Fruit fly (Drosophila melanogaster) whole organism, wandering third instar larva: ENCODE measurements around the gene SA2.
A peak's percentile ranks its signal among the peaks of the same experiment; 100 is the strongest.

Source experiments
- Abd-B ChIP-seq: fragments of >200 bp; optimal IDR thresholded peaks from 2 replicates; lab custom pipeline; 2017; ENCODE audit warnings: missing biosample characterization, missing genetic modification characterization
- CG32264 ChIP-seq: fragments of 200-800 bp; sonication (Bioruptor generic); optimal IDR thresholded peaks from 2 replicates; lab custom pipeline; 2016; ENCODE audit warnings: missing biosample characterization, missing genetic modification characterization
- CG9705 ChIP-seq: fragments of 200-800 bp; sonication (Bioruptor generic); optimal IDR thresholded peaks from 2 replicates; lab custom pipeline; 2018; ENCODE audit warnings: missing biosample characterization, mild to moderate bottlenecking, missing genetic modification characterization
- CrebA ChIP-seq: fragments of 200-800 bp; sonication (Bioruptor generic); optimal IDR thresholded peaks from 2 replicates; lab custom pipeline; 2016; ENCODE audit warnings: missing biosample characterization, mild to moderate bottlenecking, missing genetic modification characterization, borderline replicate concordance
- Dif ChIP-seq: fragments of 200-275, 200-300 bp; sonication (Bioruptor generic); optimal IDR thresholded peaks from 2 replicates; lab custom pipeline; 2018; ENCODE audit warnings: missing biosample characterization, missing genetic modification characterization; ENCODE audit not compliant: partially characterized antibody
- GATAd ChIP-seq: sonication (Bioruptor generic); optimal IDR thresholded peaks from 2 replicates; lab custom pipeline; 2016; ENCODE audit warnings: missing biosample characterization, missing genetic modification characterization
- HLH106 ChIP-seq: fragments of 200-800 bp; optimal IDR thresholded peaks from 3 replicates; lab custom pipeline; 2019; ENCODE audit warnings: missing biosample characterization, mild to moderate bottlenecking, missing genetic modification characterization, moderate library complexity
- Hnf4 ChIP-seq: fragments of 200-800 bp; sonication (Bioruptor generic); optimal IDR thresholded peaks from 2 replicates; lab custom pipeline; 2016; ENCODE audit warnings: missing biosample characterization, mild to moderate bottlenecking, missing genetic modification characterization
- Hr78 ChIP-seq: fragments of >200 bp; optimal IDR thresholded peaks from 2 replicates; lab custom pipeline; 2017; ENCODE audit warnings: missing biosample characterization, missing genetic modification characterization
- Hr83 ChIP-seq: fragments of 200-300 bp; sonication (Bioruptor generic); optimal IDR thresholded peaks from 2 replicates; lab custom pipeline; 2016; ENCODE audit warnings: missing biosample characterization, mild to moderate bottlenecking, missing genetic modification characterization, moderate library complexity; ENCODE audit not compliant: poor library complexity, severe bottlenecking
- Jra ChIP-seq: sonication (Bioruptor generic); optimal IDR thresholded peaks from 2 replicates; lab custom pipeline; 2016; ENCODE audit warnings: missing biosample characterization, missing genetic modification characterization
- Mio ChIP-seq: sonication (Bioruptor generic); optimal IDR thresholded peaks from 2 replicates; lab custom pipeline; 2016; ENCODE audit warnings: missing biosample characterization, missing genetic modification characterization
- Myc ChIP-seq: fragments of >200 bp; optimal IDR thresholded peaks from 2 replicates; lab custom pipeline; 2017
- N ChIP-seq: fragments of >200 bp; optimal IDR thresholded peaks from 2 replicates; lab custom pipeline; 2018; ENCODE audit warnings: missing biosample characterization, missing external identifiers, missing genetic modification characterization
- Rel ChIP-seq, 2 experiments: fragments of 200-800 bp; sonication (Bioruptor generic) in 1 of 2; optimal IDR thresholded peaks; 2 replicates in 1 of 2; 3 replicates in 1 of 2; lab custom pipeline; 2016 to 2019; ENCODE audit warnings: mild to moderate bottlenecking in 2 of 2, missing biosample characterization in 2 of 2, missing genetic modification characterization in 2 of 2, moderate library complexity in 1 of 2
- Sp1 ChIP-seq: fragments of 200-800 bp; sonication (Bioruptor generic); optimal IDR thresholded peaks from 3 replicates; lab custom pipeline; 2019; ENCODE audit warnings: missing biosample characterization, mild to moderate bottlenecking, missing genetic modification characterization, moderate library complexity
- Vsx2 ChIP-seq: fragments of 200-300, 225-300 bp; sonication (Bioruptor generic); optimal IDR thresholded peaks from 2 replicates; lab custom pipeline; 2018; ENCODE audit warnings: missing biosample characterization, missing genetic modification characterization; ENCODE audit not compliant: partially characterized antibody
- brk ChIP-seq: fragments of 200-800 bp; sonication (Bioruptor generic); optimal IDR thresholded peaks from 2 replicates; lab custom pipeline; 2016; ENCODE audit warnings: missing biosample characterization, mild to moderate bottlenecking, missing genetic modification characterization
- dl ChIP-seq, 2 experiments: fragments of 175-275, 200-275 bp in 1 of 2; fragments of 200-275 bp in 1 of 2; sonication (Bioruptor generic); optimal IDR thresholded peaks; lab custom pipeline; 2018; ENCODE audit warnings: mild to moderate bottlenecking in 2 of 2, missing biosample characterization in 2 of 2, missing genetic modification characterization in 2 of 2, moderate library complexity in 2 of 2; ENCODE audit not compliant: partially characterized antibody in 2 of 2, insufficient read depth in 1 of 2
- dmrt93B ChIP-seq: fragments of 200-800 bp; sonication (Bioruptor generic); optimal IDR thresholded peaks from 2 replicates; lab custom pipeline; 2018; ENCODE audit warnings: missing biosample characterization, mild to moderate bottlenecking, missing genetic modification characterization
- ey ChIP-seq: fragments of 200-800 bp; sonication (Bioruptor generic); optimal IDR thresholded peaks from 2 replicates; lab custom pipeline; 2016; ENCODE audit warnings: missing biosample characterization, missing genetic modification characterization
- foxo ChIP-seq, 2 experiments: fragments of 200-800 bp; sonication (Bioruptor generic); optimal IDR thresholded peaks; 2 replicates in 1 of 2; 3 replicates in 1 of 2; lab custom pipeline; 2016 to 2017; ENCODE audit warnings: missing biosample characterization in 2 of 2, missing genetic modification characterization in 2 of 2
- fru ChIP-seq: fragments of 200-800 bp; sonication (Bioruptor generic); optimal IDR thresholded peaks from 3 replicates; lab custom pipeline; 2016; ENCODE audit warnings: missing biosample characterization, mild to moderate bottlenecking, missing genetic modification characterization
- h ChIP-seq: fragments of 200-800 bp; sonication (Bioruptor generic); optimal IDR thresholded peaks from 3 replicates; lab custom pipeline; 2016; ENCODE audit warnings: missing biosample characterization, mild to moderate bottlenecking, missing genetic modification characterization
- jim ChIP-seq: fragments of 175-275, 200-325 bp; sonication (Bioruptor generic); optimal IDR thresholded peaks from 2 replicates; lab custom pipeline; 2016; ENCODE audit warnings: missing biosample characterization, mild to moderate bottlenecking, missing genetic modification characterization
- lola ChIP-seq: fragments of >200 bp; optimal IDR thresholded peaks from 2 replicates; lab custom pipeline; 2017; ENCODE audit warnings: missing biosample characterization, missing genetic modification characterization
- pan ChIP-seq: fragments of >200 bp; optimal IDR thresholded peaks from 2 replicates; lab custom pipeline; 2017
- psq ChIP-seq: fragments of 200-800 bp; sonication (Bioruptor generic); optimal IDR thresholded peaks from 3 replicates; lab custom pipeline; 2017; ENCODE audit warnings: missing biosample characterization, mild to moderate bottlenecking, missing genetic modification characterization, moderate library complexity
- rgr ChIP-seq: fragments of 200-800 bp; sonication (Bioruptor generic); optimal IDR thresholded peaks from 3 replicates; lab custom pipeline; 2016; ENCODE audit warnings: missing biosample characterization, mild to moderate bottlenecking, missing genetic modification characterization
- sage ChIP-seq: fragments of 200-800 bp; sonication (Bioruptor generic); optimal IDR thresholded peaks from 2 replicates; lab custom pipeline; 2016; ENCODE audit warnings: missing biosample characterization, mild to moderate bottlenecking, missing genetic modification characterization
- sv ChIP-seq: fragments of 200-800 bp; sonication (Bioruptor generic); optimal IDR thresholded peaks from 3 replicates; lab custom pipeline; 2016; ENCODE audit warnings: missing biosample characterization, missing genetic modification characterization
- usp ChIP-seq: fragments of >200 bp; optimal IDR thresholded peaks from 2 replicates; lab custom pipeline; 2017; ENCODE audit warnings: missing biosample characterization, missing genetic modification characterization
- woc ChIP-seq: sonication (Bioruptor generic); optimal IDR thresholded peaks from 2 replicates; lab custom pipeline; 2016; ENCODE audit warnings: missing biosample characterization, mild to moderate bottlenecking, missing genetic modification characterization

SA2 gene

dm6 chr3L:1442309-1442708 is 4.6 kb upstream of the SA2 start:
- TF ChIP-seq foxo (GFP tag; optimal IDR thresholded peaks at IDR 0.05; lab: Kevin White, UChicago), result peak in 1 of 2 experiments; percentile 26
- peak; percentile 37 for TF ChIP-seq Hnf4 (GFP tag; lab: Kevin White, UChicago)
- no peak for TF ChIP-seq dmrt93B (GFP tag; lab: Kevin White, UChicago)
- TF ChIP-seq HLH106 (tag; lab: Kevin White, UChicago), result peak; percentile 43
- TF ChIP-seq Jra (GFP tag; lab: Kevin White, UChicago), result no peak
- peak; percentile 37 for TF ChIP-seq h (GFP tag; lab: Kevin White, UChicago)

- TF ChIP-seq fru (GFP tag; lab: Kevin White, UChicago), result no peak
- TF ChIP-seq CG32264, result no peak
- no peak for TF ChIP-seq GATAd (GFP tag; lab: Kevin White, UChicago)
- TF ChIP-seq ey, result no peak
- no peak for TF ChIP-seq Sp1 (GFP tag; lab: Kevin White, UChicago)
- no peak for TF ChIP-seq Myc (lab: Kevin White, UChicago)
- TF ChIP-seq N (GFP tag; lab: Kevin White, UChicago), result no peak
- TF ChIP-seq sage (GFP tag; lab: Kevin White, UChicago), result no peak
- TF ChIP-seq rgr (GFP tag; lab: Kevin White, UChicago), result no peak
Measured at dm6 chr3L:1440999-1441398, 3.3 kb upstream of the SA2 start.

dm6 chr3L:1431489-1432053 is 6.1 kb downstream of the SA2 start:
- TF ChIP-seq CG9705 (GFP tag; lab: Kevin White, UChicago) (no peak), Mio (no peak), lola (GFP tag; lab: Kevin White, UChicago) (no peak), Dif (GFP tag; lab: Kevin White, UChicago) (no peak), Vsx2 (GFP tag; lab: Kevin White, UChicago) (no peak), rgr (GFP tag; lab: Kevin White, UChicago) (no peak)

- TF ChIP-seq lola (GFP tag; lab: Kevin White, UChicago) (no peak), usp (no peak), CrebA (GFP tag; lab: Kevin White, UChicago) (no peak), Hnf4 (GFP tag; lab: Kevin White, UChicago) (no peak), sv (GFP tag; lab: Kevin White, UChicago) (no peak), Abd-B (GFP tag; lab: Kevin White, UChicago) (no peak)
Measured at dm6 chr3L:1424488-1424887, 13.2 kb downstream of the SA2 start.

dm6 chr3L:1423371-1423770 is 14.3 kb downstream of the SA2 start, which contains the start of gene CG9173:
TSS of gene CG9173 (minus strand) at chr3L:1423471.
- TF ChIP-seq jim (no peak), Mio (no peak), pan (lab: Kevin White, UChicago) (no peak), Rel (GFP tag; optimal IDR thresholded peaks at IDR 0.05; lab: Kevin White, UChicago) (no peak), Rel (tag; optimal IDR thresholded peaks at IDR 0.05; lab: Kevin White, UChicago) (no peak), psq (GFP tag; lab: Kevin White, UChicago) (no peak), sage (GFP tag; lab: Kevin White, UChicago) (no peak)
- TF ChIP-seq, all 38 proteins: peak for 0

dm6 chr3L:1420950-1421349 is 16.7 kb downstream of the SA2 start:
- TF ChIP-seq CG32264, result no peak
- no peak for TF ChIP-seq brk (GFP tag; lab: Kevin White, UChicago)
- no peak for TF ChIP-seq Vsx2 (GFP tag; lab: Kevin White, UChicago)
- no peak for TF ChIP-seq dl (GFP tag; optimal IDR thresholded peaks at IDR 0.05; lab: Kevin White, UChicago; ENCODE audit: insufficient read depth in 1 of 2, partially characterized antibody in 2 of 2)
- TF ChIP-seq HLH106 (tag; lab: Kevin White, UChicago), result no peak
- no peak for TF ChIP-seq psq (GFP tag; lab: Kevin White, UChicago)
- no peak for TF ChIP-seq GATAd (GFP tag; lab: Kevin White, UChicago)
- no peak for TF ChIP-seq Hr78
- no peak for TF ChIP-seq woc
- TF ChIP-seq Myc (lab: Kevin White, UChicago), result no peak
- TF ChIP-seq h (GFP tag; lab: Kevin White, UChicago), result no peak
- no peak for TF ChIP-seq lola (GFP tag; lab: Kevin White, UChicago)
- no peak for TF ChIP-seq Abd-B (GFP tag; lab: Kevin White, UChicago)
- no peak for TF ChIP-seq jim
- TF ChIP-seq Hr83 (GFP tag; lab: Kevin White, UChicago), result no peak
- no peak for TF ChIP-seq usp
- TF ChIP-seq N (GFP tag; lab: Kevin White, UChicago), result no peak
- TF ChIP-seq, all 38 proteins: peak for 0
